Fruit fly (Drosophila melanogaster): ENCODE measurements around the gene Ilp7.
A peak's percentile ranks its signal among the peaks of the same experiment; 100 is the strongest.

Ilp7 gene

DNA sequence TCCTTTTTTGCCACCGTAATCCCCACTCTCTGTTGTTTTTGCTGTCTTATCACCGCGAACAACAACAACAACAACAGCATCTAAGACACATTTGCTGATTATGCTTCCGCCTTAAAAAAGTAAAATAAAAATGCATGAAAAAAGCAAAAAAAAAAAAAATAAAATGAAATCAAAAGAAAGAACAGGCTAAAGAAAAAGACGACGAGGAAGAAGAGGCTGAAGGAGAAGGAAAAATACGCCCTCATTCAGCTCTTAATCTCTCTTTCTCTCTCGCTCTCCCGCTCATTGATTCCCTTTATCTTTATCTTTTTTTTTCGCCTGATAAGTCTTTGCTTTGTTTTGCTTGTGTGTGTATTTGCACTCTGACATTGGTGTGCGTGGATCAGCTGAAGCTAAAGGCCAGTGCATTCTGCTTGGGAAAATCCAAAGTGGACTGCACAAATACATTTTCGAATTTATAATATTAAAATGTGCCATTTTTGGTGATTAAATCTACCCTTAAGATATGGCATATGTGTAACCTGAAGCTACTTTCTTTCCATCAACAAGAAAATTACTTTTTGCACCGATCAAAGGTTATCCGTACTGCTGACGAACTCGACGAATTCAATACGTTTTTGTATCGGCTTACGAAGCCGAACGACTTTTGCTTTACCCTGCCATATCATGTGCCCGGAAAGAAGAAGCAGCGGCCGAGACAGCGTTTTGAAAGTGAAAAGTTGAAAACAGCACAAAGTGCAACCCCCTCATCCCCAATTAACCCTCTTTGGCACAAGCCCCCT, 12.7 kb downstream of the Ilp7 start:
- TF ChIP-seq CG4496 (GFP tag; IDR thresholded peaks at IDR 0.05) (peak; percentile 81), Ets98B (GFP tag; IDR thresholded peaks at IDR 0.05) (peak; percentile 81), gl (tag; optimal IDR thresholded peaks at IDR 0.05) (peak; percentile 88), rn (GFP tag; IDR thresholded peaks at IDR 0.05) (peak; percentile 63), fd96Ca (GFP tag; IDR thresholded peaks at IDR 0.05) (peak; percentile 61; the same call in 2 of the 3 replicates), CG34367 (tag; optimal IDR thresholded peaks at IDR 0.05) (peak; percentile 87), CG17806 (tag; optimal IDR thresholded peaks at IDR 0.05) (peak; percentile 77), CG12605 (GFP tag; IDR thresholded peaks at IDR 0.05) (peak; percentile 97), CG8159 (tag; optimal IDR thresholded peaks at IDR 0.05) (peak; percentile 74), CG9948 (tag; optimal IDR thresholded peaks at IDR 0.05) (peak; percentile 55), CG14655 (GFP tag; optimal IDR thresholded peaks at IDR 0.05) (peak; percentile 83), CG13204 (GFP tag; optimal IDR thresholded peaks at IDR 0.05) (peak; percentile 89), EcR (GFP tag; optimal IDR thresholded peaks at IDR 0.05) (peak; percentile 31), D1 (tag; optimal IDR thresholded peaks at IDR 0.05) (peak; percentile 74), CG8301 (tag; optimal IDR thresholded peaks at IDR 0.05) (peak; percentile 61), CG15710 (tag; optimal IDR thresholded peaks at IDR 0.05) (peak; percentile 75), CG32121 (GFP tag; IDR thresholded peaks at IDR 0.05) (peak; percentile 79), Snoo (tag; optimal IDR thresholded peaks at IDR 0.05) (peak; percentile 43), Pif1B (GFP tag; optimal IDR thresholded peaks at IDR 0.05) (peak; percentile 72), CG10348 (GFP tag; IDR thresholded peaks at IDR 0.05) (no peak), Pif1A (GFP tag; optimal IDR thresholded peaks at IDR 0.05) (peak; percentile 81)

DNA sequence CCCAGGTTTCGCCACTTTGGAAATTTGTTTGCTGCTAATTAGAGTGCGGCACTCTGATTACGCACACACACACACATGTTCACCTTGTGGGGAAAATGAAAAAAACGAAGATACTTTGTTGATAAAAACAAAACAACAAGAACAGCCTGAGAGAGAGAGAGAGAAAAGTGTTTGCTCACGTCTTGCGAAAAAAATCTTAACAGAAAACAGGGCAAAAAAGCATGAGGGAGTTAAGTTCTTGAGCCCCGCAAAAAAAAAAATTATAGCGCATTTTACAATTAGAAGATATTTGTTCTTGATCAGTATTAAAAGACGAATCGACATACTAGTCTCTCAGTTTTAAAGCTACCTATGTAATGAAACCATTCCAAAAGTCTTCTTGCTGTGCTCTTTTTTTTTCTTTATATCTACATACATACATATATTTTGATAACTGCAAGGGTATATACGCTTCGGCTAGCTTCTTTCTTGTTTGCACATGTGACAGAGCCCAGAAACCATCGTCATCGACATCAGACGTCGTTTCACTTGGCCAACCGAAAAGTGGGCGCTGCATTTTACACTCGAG, 13.4 kb downstream of the Ilp7 start:
- TF ChIP-seq D1 (tag; optimal IDR thresholded peaks at IDR 0.05) (no peak), fd96Ca (GFP tag; IDR thresholded peaks at IDR 0.05) (peak; percentile 28; the same call in 1 of the 3 replicates), CG8159 (tag; optimal IDR thresholded peaks at IDR 0.05) (peak; percentile 82), Pif1A (GFP tag; optimal IDR thresholded peaks at IDR 0.05) (peak; percentile 74), Snoo (tag; optimal IDR thresholded peaks at IDR 0.05) (peak; percentile 66), Pif1B (GFP tag; optimal IDR thresholded peaks at IDR 0.05) (peak; percentile 23), rn (GFP tag; IDR thresholded peaks at IDR 0.05) (no peak), CG8301 (tag; optimal IDR thresholded peaks at IDR 0.05) (peak; percentile 47), Ets98B (GFP tag; IDR thresholded peaks at IDR 0.05) (no peak; the same call in 1 of the 2 replicates), gl (tag; optimal IDR thresholded peaks at IDR 0.05) (no peak), CG12605 (GFP tag; IDR thresholded peaks at IDR 0.05) (peak; percentile 72; the same call in 1 of the 2 replicates), EcR (GFP tag; optimal IDR thresholded peaks at IDR 0.05) (no peak), CG9948 (tag; optimal IDR thresholded peaks at IDR 0.05) (peak; percentile 72), CG15710 (tag; optimal IDR thresholded peaks at IDR 0.05) (peak; percentile 77), CG4496 (GFP tag; IDR thresholded peaks at IDR 0.05) (0 out of 3 replicates have a peak, but pooled peaks have one; percentile 51), CG13204 (GFP tag; optimal IDR thresholded peaks at IDR 0.05) (no peak), CG10348 (GFP tag; IDR thresholded peaks at IDR 0.05) (no peak), CG34367 (tag; optimal IDR thresholded peaks at IDR 0.05) (peak; percentile 40), CG17806 (tag; optimal IDR thresholded peaks at IDR 0.05) (peak; percentile 74), CG14655 (GFP tag; optimal IDR thresholded peaks at IDR 0.05) (peak; percentile 72), CG32121 (GFP tag; IDR thresholded peaks at IDR 0.05) (peak; percentile 58)

DNA sequence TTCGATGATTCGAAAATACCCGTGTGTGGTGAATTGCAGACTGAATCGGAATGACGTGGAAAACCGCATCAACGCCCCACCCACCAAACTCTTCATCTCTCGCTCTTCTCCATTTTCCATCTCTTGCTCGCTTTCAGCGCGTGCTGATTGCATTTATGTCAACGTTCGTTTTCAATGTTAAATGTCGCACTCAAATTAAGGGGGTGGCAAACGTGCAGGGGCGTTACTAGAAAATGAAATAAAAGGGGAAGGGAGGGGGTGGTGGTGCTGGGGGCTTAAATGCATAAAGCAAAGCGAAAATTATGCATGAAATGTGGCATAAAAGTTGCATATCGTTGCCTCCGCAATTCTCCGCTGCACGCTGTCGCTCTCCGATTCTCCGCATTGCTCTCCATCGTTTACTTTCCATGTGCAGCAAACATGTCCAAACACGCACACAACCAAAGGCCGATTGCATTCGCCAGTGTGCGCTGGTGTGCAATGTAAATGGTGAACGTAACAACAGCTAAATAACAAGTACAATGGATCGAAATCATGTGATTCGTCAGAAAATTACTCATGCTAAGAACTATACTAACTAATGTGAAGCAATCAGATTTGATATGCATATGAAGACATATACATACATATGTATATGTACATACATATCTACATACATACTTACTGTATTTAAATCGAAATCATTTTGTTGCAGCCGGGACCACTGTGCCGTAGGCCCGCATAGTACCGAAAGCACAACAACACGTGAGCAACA, 14.5 kb downstream of the Ilp7 start:
- TF ChIP-seq gl (tag; optimal IDR thresholded peaks at IDR 0.05) (peak; percentile 92), D1 (tag; optimal IDR thresholded peaks at IDR 0.05) (peak; percentile 82), CG9948 (tag; optimal IDR thresholded peaks at IDR 0.05) (peak; percentile 96), CG15710 (tag; optimal IDR thresholded peaks at IDR 0.05) (peak; percentile 95), CG34367 (tag; optimal IDR thresholded peaks at IDR 0.05) (peak; percentile 97), CG8159 (tag; optimal IDR thresholded peaks at IDR 0.05) (peak; percentile 96), CG32121 (GFP tag; IDR thresholded peaks at IDR 0.05) (peak; percentile 89), fd96Ca (GFP tag; IDR thresholded peaks at IDR 0.05) (peak; percentile 90), CG10348 (GFP tag; IDR thresholded peaks at IDR 0.05) (peak; percentile 68), EcR (GFP tag; optimal IDR thresholded peaks at IDR 0.05) (peak; percentile 91), Snoo (tag; optimal IDR thresholded peaks at IDR 0.05) (peak; percentile 89), CG13204 (GFP tag; optimal IDR thresholded peaks at IDR 0.05) (peak; percentile 72), CG17806 (tag; optimal IDR thresholded peaks at IDR 0.05) (peak; percentile 96), CG14655 (GFP tag; optimal IDR thresholded peaks at IDR 0.05) (peak; percentile 95), CG4496 (GFP tag; IDR thresholded peaks at IDR 0.05) (peak; percentile 95), Pif1A (GFP tag; optimal IDR thresholded peaks at IDR 0.05) (peak; percentile 95), Pif1B (GFP tag; optimal IDR thresholded peaks at IDR 0.05) (peak; percentile 95), CG12605 (GFP tag; IDR thresholded peaks at IDR 0.05) (peak; percentile 94), Ets98B (GFP tag; IDR thresholded peaks at IDR 0.05) (peak; percentile 92), CG8301 (tag; optimal IDR thresholded peaks at IDR 0.05) (peak; percentile 95), rn (GFP tag; IDR thresholded peaks at IDR 0.05) (peak; percentile 80)

DNA sequence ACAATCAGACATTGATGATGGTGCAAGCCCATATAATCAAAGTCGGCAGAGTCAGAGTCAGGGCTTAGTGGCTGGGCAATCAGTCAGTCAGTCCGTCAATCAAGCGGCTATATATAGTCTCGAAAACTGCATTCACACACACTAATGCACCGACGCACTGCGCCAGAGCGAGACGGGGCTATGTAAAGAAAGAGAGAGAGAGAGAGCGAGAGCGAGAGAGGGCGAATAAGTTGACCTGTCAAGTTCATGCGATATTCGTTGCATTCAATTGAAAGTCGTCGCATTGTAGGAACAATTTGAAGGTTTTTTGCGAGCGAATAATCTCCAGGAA, 15.0 kb downstream of the Ilp7 start:
- TF ChIP-seq EcR (GFP tag; optimal IDR thresholded peaks at IDR 0.05) (peak; percentile 78), rn (GFP tag; IDR thresholded peaks at IDR 0.05) (no peak)

Data from whole organism, pupa.